Fruit fly (Drosophila melanogaster): ENCODE results near the gene CG31380.

CG31380 gene

DNA sequence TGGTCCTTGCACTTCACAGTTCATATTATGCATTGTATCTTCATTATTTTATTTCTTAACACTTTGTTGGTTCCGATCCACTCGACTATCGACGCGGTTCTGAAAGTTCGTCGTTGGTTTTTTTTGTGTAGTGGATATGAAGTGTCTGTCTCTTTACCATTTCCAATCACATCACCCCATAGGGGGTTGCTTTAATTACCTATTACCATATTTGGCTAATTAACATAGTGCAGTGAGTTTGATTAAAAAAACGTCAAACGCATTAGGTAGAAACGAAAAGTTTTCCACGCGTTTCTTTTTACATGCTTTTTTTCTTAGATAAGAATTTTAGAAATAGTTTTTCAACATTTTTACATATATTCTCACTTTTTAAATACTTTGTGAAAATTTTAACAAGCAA, 26.2 kb downstream of the CG31380 start, which contains the start of gene LpR1:
LpR1 (minus strand) TSS at position 101 of the 400 bp plus-strand sequence.
- no peak for TF ChIP-seq noc (tag; optimal IDR thresholded peaks at IDR 0.05)

DNA sequence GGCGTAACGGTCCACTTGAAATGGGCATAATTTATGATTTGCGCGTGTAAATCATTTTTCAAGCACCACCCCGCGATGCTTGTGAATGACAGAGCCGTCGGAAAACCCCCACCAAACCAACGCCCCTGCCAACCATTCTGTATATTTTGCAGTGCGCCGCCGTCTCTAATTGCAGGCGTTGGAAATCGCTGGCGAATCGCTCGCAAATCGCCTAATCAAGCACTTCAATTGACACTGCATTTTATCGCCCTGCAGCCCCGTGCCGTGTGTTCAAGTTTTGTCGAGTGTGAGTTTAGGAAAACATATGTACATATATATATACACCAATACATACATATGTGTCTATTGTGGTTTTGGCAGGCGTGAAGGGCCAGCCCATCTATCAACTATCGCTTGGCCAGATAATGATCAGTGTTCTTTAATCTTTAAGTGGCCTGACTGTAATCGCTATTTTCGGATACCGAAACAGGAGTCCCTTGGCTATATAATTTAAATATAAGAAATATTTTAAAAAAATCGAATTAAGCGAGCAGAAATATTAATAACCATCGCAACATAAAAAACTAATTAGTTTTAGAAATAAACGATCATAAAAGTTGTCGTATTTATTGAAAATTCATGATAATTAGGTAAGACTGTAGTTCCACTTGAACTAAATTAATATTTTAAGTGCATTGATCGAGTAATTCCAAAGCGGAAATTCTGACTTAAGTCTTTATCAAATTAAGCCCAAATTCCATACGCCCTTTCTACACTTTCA, 27.1 kb downstream of the CG31380 start:
- no peak for TF ChIP-seq noc (tag; optimal IDR thresholded peaks at IDR 0.05)

DNA sequence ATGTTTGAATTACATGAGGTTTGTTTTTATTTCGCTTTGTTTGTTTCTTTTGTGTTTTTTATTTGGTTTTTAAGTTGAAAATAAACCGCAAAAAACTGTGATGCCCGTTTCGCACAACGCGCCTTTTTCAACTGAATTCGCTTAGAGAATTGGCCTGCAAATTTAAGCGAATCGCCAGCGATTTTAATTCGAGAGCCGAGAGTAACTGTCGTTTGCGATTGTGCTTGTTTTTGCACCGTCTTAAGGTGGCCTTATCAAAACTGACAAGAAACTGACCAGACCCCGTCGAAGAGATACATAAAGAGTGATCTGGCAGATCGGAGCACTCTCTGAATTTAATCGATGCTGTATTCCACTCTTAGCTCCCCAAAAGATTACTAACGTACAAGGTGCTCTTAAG, 29.1 kb downstream of the CG31380 start:
- TF ChIP-seq noc (tag; optimal IDR thresholded peaks at IDR 0.05) = peak; percentile 39

DNA sequence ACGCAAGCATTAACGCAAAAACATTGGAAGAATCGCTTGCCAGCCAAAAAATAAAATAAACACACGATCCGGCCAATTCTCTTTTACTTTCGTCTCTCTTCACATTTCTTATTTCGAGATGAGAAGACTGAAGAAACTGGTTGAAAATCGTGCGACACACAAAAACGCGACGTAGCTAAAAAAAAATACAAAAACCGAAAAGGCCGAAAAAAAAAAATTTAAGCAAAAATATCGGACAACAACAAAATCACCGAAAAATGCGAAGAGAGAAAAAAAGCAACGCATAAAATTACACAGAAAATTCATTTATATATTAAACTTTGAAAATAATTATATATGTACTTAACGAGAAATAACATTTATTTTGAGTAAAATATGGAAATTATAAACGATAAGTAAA, 29.8 kb downstream of the CG31380 start:
- no peak for TF ChIP-seq noc (tag; optimal IDR thresholded peaks at IDR 0.05)

DNA sequence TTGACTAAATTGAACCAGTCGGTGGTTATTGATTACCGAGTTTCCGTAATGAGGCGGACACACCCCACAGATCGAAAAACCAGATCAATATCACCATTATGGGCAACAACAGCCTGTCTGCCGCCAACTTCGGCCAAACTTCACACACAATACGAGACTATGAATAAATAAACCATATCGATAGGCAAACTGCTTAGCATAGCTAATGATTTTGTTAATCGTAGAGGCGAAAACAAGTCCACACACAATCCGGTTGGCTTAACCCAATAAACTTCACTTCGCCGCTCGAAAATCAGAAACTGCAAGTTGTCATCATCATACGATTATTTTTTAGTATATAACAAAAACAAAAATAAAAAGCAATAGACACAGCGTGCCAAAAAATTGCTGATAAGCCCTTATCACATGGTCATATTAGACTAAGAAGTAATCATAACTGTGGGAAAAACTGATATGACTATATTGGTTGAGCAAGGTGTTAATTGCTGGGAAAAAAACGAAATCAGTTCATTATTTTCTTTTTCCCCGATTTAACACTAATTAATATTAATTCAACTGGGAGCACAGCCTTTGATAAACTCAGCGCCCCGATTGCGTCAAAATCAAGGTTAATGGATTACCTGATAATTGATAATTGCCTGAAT, 33.3 kb downstream of the CG31380 start:
- TF ChIP-seq noc (tag; optimal IDR thresholded peaks at IDR 0.05) = peak; percentile 79

DNA sequence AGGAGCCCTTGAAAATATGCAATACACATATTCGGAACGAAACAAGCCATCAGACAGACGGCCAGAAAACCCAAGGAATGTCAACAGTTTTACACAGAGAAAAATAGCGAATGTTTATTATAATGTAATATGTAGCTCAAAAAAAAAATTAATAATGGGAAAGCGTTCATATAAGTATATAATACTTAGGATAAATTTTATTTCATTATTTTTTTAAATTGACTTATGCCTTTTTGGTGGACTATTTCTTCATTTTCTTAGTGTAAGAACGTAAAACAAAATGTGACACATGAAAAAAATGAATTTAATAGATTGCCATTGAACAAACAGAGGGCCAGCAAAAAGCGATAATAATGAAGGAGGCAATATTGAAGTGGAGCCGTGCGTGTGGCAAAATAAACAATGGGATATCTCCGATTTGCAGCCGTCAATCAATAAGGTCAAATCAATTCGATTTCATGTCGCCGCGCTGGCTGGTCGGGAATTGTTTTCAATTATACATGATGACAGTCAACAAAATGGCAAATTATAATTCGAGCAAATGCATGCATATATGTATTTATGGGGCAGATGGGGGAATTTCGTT, 34.3 kb downstream of the CG31380 start:
- peak; percentile 36 for TF ChIP-seq noc (tag; optimal IDR thresholded peaks at IDR 0.05)

DNA sequence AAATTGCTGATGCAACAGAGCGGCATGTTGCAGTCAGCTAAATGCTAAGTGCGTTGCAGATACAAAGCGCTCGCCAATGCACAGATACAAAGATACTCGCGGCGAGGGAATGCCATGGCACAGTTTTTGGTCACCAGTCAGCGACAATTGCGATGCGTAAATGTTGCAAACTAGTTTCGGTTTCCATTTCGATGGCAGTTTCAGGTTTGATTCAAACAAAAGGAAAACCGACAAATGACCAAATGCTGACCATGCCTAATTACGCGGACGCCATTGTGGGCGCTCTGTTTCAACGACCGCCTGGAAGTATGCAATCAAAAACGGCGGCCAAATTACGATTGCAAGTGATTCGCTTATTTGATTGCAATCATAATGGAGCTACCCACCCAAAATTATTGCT, 35.5 kb downstream of the CG31380 start:
- no peak for TF ChIP-seq noc (tag; optimal IDR thresholded peaks at IDR 0.05)

DNA sequence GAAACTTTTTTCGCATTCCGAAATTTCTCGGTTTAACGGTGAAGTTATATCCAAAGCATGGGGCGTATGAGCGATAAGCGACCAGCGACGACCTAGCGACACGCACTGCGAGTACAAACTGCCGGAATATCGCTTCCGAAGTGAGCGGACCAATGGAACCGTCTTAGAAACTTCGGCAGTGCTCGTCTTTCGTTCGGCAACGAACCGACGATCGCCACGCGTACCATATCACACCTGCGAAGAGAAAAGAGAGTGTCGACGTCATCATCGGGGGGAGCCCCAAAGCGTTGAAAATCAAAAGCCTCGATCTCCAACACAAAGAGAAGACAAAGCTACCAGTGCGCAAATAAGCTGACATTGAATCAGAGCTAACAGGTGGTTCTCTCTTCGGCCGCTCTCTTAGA, 48.9 kb downstream of the CG31380 start, which contains the start of gene LpR2:
LpR2 (minus strand) TSS at position 118 of the 404 bp plus-strand sequence.
- peak; percentile 34 for TF ChIP-seq noc (tag; optimal IDR thresholded peaks at IDR 0.05)

DNA sequence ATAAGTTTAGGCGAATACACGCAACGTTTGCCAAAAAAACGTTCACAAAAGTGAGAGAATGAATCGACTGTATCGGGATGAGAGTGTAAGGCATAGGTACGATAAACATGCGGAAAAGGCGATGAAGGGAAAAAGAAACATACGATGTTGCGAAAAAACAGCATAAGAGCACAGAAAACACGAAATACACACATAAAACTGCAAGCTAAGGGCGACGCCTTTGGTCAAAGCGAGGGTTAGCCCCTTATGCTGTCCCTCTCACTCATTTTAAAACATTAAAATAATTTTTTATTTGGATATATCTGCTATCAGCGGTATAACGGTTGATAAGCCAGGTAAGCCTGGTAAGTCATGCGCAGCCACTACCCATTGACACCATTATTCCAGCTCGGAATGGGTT, 49.5 kb downstream of the CG31380 start:
- TF ChIP-seq noc (tag; optimal IDR thresholded peaks at IDR 0.05) = no peak

All from whole organism, larva.